Worm (Caenorhabditis elegans) whole organism, L1 larva: ENCODE measurements around the gene mog-4.

Source experiments
- C04F5.9 ChIP-seq: sonication (generic microtip); optimal IDR thresholded peaks from 2 replicates; lab custom pipeline; 2016; ENCODE audit warnings: missing genetic modification characterization, missing compliant biosample characterization
- C16A3.4 ChIP-seq: fragments of 150-350 bp; optimal IDR thresholded peaks from 2 replicates; lab custom pipeline; 2014; ENCODE audit warnings: missing biosample characterization, missing genetic modification characterization
- C34B4.2 ChIP-seq: sonication (generic microtip); optimal IDR thresholded peaks from 2 replicates; lab custom pipeline; 2017; ENCODE audit warnings: mild to moderate bottlenecking, missing genetic modification characterization, missing compliant biosample characterization
- aha-1 ChIP-seq: fragments of 150-350 bp; optimal IDR thresholded peaks from 2 replicates; lab custom pipeline; 2014; ENCODE audit warnings: missing biosample characterization, missing genetic modification characterization
- alr-1 ChIP-seq: fragments of 200-800 bp; sonication (Bioruptor generic); optimal IDR thresholded peaks from 2 replicates; lab custom pipeline; 2018; ENCODE audit warnings: borderline replicate concordance, mild to moderate bottlenecking, missing genetic modification characterization, missing compliant biosample characterization
- aly-2 ChIP-seq: fragments of 150-350 bp; optimal IDR thresholded peaks from 2 replicates; lab custom pipeline; 2014; ENCODE audit warnings: missing biosample characterization, missing genetic modification characterization
- ama-1 ChIP-seq: fragments of 150-350 bp; optimal IDR thresholded peaks from 2 replicates; lab custom pipeline; 2014
- blmp-1 ChIP-seq: fragments of 150-350 bp; optimal IDR thresholded peaks from 2 replicates; lab custom pipeline; 2014; ENCODE audit warnings: missing biosample characterization, missing genetic modification characterization
- ceh-88 ChIP-seq: fragments of 200-800 bp; sonication (Bioruptor generic); IDR thresholded peaks from 2 replicates; pipeline ENCODE4 v1.3.6; 2022; ENCODE audit warnings: missing genetic modification characterization, missing compliant biosample characterization
- ces-1 ChIP-seq: fragments of 150-350 bp; optimal IDR thresholded peaks from 2 replicates; lab custom pipeline; 2014; ENCODE audit warnings: missing biosample characterization, missing genetic modification reagents, missing genetic modification characterization
- dsc-1 ChIP-seq: sonication (generic microtip); optimal IDR thresholded peaks from 2 replicates; lab custom pipeline; 2016; ENCODE audit warnings: mild to moderate bottlenecking, missing genetic modification characterization, missing compliant biosample characterization
- efl-1 ChIP-seq, 4 experiments: fragments of 150-350 bp; optimal IDR thresholded peaks in 3 of 4; peaks in 1 of 4; 1 replicate in 1 of 4; 2 replicates in 3 of 4; lab custom pipeline; 2014; ENCODE audit warnings: missing biosample characterization in 2 of 4, missing genetic modification characterization in 2 of 4, missing genetic modification reagents in 2 of 4
- efl-3 ChIP-seq: fragments of 200-800 bp; sonication (Bioruptor generic); optimal IDR thresholded peaks from 2 replicates; lab custom pipeline; 2018; ENCODE audit warnings: mild to moderate bottlenecking, missing genetic modification characterization, missing compliant biosample characterization
- egl-13 ChIP-seq: sonication (generic microtip); optimal IDR thresholded peaks from 2 replicates; lab custom pipeline; 2016; ENCODE audit warnings: missing genotype, missing genetic modification reagents, missing genetic modification characterization, missing compliant biosample characterization
- elt-2 ChIP-seq: sonication (generic microtip); optimal IDR thresholded peaks from 2 replicates; lab custom pipeline; 2016; ENCODE audit warnings: missing genetic modification characterization, mild to moderate bottlenecking, inconsistent platforms, missing compliant biosample characterization, missing genetic modification reagents
- elt-3 ChIP-seq, 6 experiments: fragments of 150-350 bp in 1 of 6; sonication (generic microtip); optimal IDR thresholded peaks; 2 replicates each; lab custom pipeline; 2017 to 2018; ENCODE audit warnings: missing biosample characterization in 6 of 6, missing genetic modification characterization in 6 of 6, inconsistent platforms in 1 of 6
- ets-5 ChIP-seq: fragments of 200-800 bp; sonication (Bioruptor generic); IDR thresholded peaks from 2 replicates; pipeline ENCODE4 v1.3.6; 2022; ENCODE audit warnings: missing genetic modification characterization, missing compliant biosample characterization
- fkh-10 ChIP-seq: sonication (generic microtip); optimal IDR thresholded peaks from 2 replicates; lab custom pipeline; 2017; ENCODE audit warnings: missing biosample characterization, missing genetic modification reagents, missing genetic modification characterization
- fkh-8 ChIP-seq: sonication (generic microtip); optimal IDR thresholded peaks from 2 replicates; lab custom pipeline; 2016; ENCODE audit warnings: mild to moderate bottlenecking, missing genetic modification characterization, missing compliant biosample characterization
- fos-1 ChIP-seq: fragments of 150-350 bp; optimal IDR thresholded peaks from 2 replicates; lab custom pipeline; 2014; ENCODE audit warnings: missing biosample characterization, missing genetic modification characterization
- grh-1 ChIP-seq: fragments of 200-800 bp; sonication (Bioruptor generic); IDR thresholded peaks from 2 replicates; pipeline ENCODE4 v1.3.6; 2022; ENCODE audit warnings: missing genetic modification reagents, missing genetic modification characterization, missing compliant biosample characterization
- hlh-17 ChIP-seq: fragments of 200-800 bp; sonication (Bioruptor generic); optimal IDR thresholded peaks from 2 replicates; lab custom pipeline; 2018; ENCODE audit warnings: missing genetic modification characterization, mild to moderate bottlenecking, missing compliant biosample characterization, moderate library complexity, borderline replicate concordance
- irx-1 ChIP-seq: sonication (generic microtip); optimal IDR thresholded peaks from 2 replicates; lab custom pipeline; 2016; ENCODE audit warnings: missing genetic modification characterization, missing compliant biosample characterization
- lin-13 ChIP-seq: fragments of 150-350 bp; optimal IDR thresholded peaks from 2 replicates; lab custom pipeline; 2014; ENCODE audit warnings: missing biosample characterization, missing genetic modification reagents, missing genetic modification characterization
- lin-14 ChIP-seq: fragments of 200-800 bp; sonication (Bioruptor generic); optimal IDR thresholded peaks from 2 replicates; lab custom pipeline; 2018; ENCODE audit warnings: mild to moderate bottlenecking, missing genetic modification characterization, moderate library complexity, missing compliant biosample characterization
- lin-35 ChIP-seq, 2 experiments: fragments of 150-350 bp; optimal IDR thresholded peaks; 2 replicates each; lab custom pipeline; 2014; ENCODE audit warnings: missing biosample characterization in 2 of 2, missing genetic modification characterization in 2 of 2, missing genetic modification reagents in 2 of 2
- mdl-1 ChIP-seq, 2 experiments: fragments of 150-350 bp; optimal IDR thresholded peaks; 2 replicates each; lab custom pipeline; 2014 to 2017; ENCODE audit warnings: missing biosample characterization in 2 of 2, missing genetic modification characterization in 2 of 2, inconsistent platforms in 1 of 2
- mef-2 ChIP-seq: fragments of 150-350 bp; optimal IDR thresholded peaks from 2 replicates; lab custom pipeline; 2014; ENCODE audit warnings: missing biosample characterization, missing genetic modification characterization
- nhr-20 ChIP-seq: sonication (generic microtip); optimal IDR thresholded peaks from 2 replicates; lab custom pipeline; 2016; ENCODE audit warnings: mild to moderate bottlenecking, missing genetic modification characterization, missing compliant biosample characterization
- nhr-47 ChIP-seq: sonication (generic microtip); optimal IDR thresholded peaks from 2 replicates; lab custom pipeline; 2016; ENCODE audit warnings: mild to moderate bottlenecking, missing genetic modification characterization, moderate library complexity, missing compliant biosample characterization
- nhr-71 ChIP-seq: sonication (generic microtip); optimal IDR thresholded peaks from 2 replicates; lab custom pipeline; 2016; ENCODE audit warnings: mild to moderate bottlenecking, missing genetic modification characterization, moderate library complexity, missing compliant biosample characterization
- nhr-76 ChIP-seq: sonication (generic microtip); optimal IDR thresholded peaks from 2 replicates; lab custom pipeline; 2017; ENCODE audit warnings: missing biosample characterization, missing genetic modification characterization
- nhr-77 ChIP-seq: fragments of 150-350 bp; optimal IDR thresholded peaks from 2 replicates; lab custom pipeline; 2014; ENCODE audit warnings: missing biosample characterization, missing genetic modification characterization
- nhr-90 ChIP-seq: sonication (generic microtip); optimal IDR thresholded peaks from 2 replicates; lab custom pipeline; 2016; ENCODE audit warnings: mild to moderate bottlenecking, missing genetic modification characterization, missing compliant biosample characterization; ENCODE audit not compliant: poor library complexity
- rnt-1 ChIP-seq: sonication (generic microtip); optimal IDR thresholded peaks from 2 replicates; lab custom pipeline; 2016; ENCODE audit warnings: mild to moderate bottlenecking, missing genetic modification characterization, moderate library complexity, missing compliant biosample characterization
- snpc-4 ChIP-seq: fragments of 150-350 bp; optimal IDR thresholded peaks from 2 replicates; lab custom pipeline; 2014; ENCODE audit warnings: missing biosample characterization, missing genetic modification characterization
- sox-4 ChIP-seq: sonication (generic microtip); optimal IDR thresholded peaks from 2 replicates; lab custom pipeline; 2016; ENCODE audit warnings: missing genetic modification characterization, missing compliant biosample characterization
- swsn-7 ChIP-seq: sonication (generic microtip); optimal IDR thresholded peaks from 2 replicates; lab custom pipeline; 2016; ENCODE audit warnings: missing genetic modification characterization, missing compliant biosample characterization
- tbx-2 ChIP-seq: sonication (generic microtip); optimal IDR thresholded peaks from 2 replicates; lab custom pipeline; 2016; ENCODE audit warnings: missing genetic modification characterization, missing compliant biosample characterization
- tlp-1 ChIP-seq: fragments of 150-350 bp; optimal IDR thresholded peaks from 2 replicates; lab custom pipeline; 2014; ENCODE audit warnings: missing biosample characterization, missing genetic modification characterization
- xbp-1 ChIP-seq: sonication (generic microtip); optimal IDR thresholded peaks from 2 replicates; lab custom pipeline; 2016; ENCODE audit warnings: missing genetic modification characterization, missing compliant biosample characterization
- ztf-4 ChIP-seq: fragments of 150-350 bp; optimal IDR thresholded peaks from 2 replicates; lab custom pipeline; 2014; ENCODE audit warnings: missing biosample characterization, missing genetic modification characterization

The mog-4 gene

ce11 chrII:14605026-14605425 lies 43.6 kb upstream of the mog-4 start:
- no peak for TF ChIP-seq lin-14 (GFP tag; lab: Kevin White, UChicago)
- TF ChIP-seq fkh-10 (GFP tag; lab: Kevin White, UChicago) = no peak
- no peak for TF ChIP-seq nhr-20 (tag; lab: Kevin White, UChicago)
- TF ChIP-seq mdl-1 (tag; optimal IDR thresholded peaks at IDR 0.05; lab: Kevin White, UChicago) = no peak

DNA sequence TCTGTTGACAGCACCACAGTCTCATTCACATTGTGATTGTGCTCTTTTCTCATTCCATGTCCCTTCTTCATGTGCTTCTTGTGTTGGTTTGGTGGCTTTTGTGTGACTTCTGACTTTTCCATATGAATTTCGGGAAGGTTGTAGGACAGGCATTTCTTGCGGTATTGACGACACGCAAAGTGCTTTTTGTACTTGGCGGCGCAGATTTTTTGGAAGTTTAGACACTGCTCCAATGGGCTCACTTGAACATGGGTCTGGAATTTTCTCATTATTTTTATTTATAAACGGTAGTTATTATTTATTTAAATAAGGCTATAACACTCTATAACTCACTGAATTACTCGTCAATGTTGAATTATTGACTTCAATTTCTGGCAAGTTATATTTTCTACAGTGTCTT lies 42.9 kb upstream of the mog-4 start:
- TF ChIP-seq alr-1 (no peak), elt-2 (peak; percentile 15), xbp-1 (tag; lab: Kevin White, UChicago) (no peak), nhr-20 (tag; lab: Kevin White, UChicago) (no peak), C04F5.9 (tag; lab: Kevin White, UChicago) (no peak), nhr-76 (tag; lab: Kevin White, UChicago) (no peak), blmp-1 (tag; lab: Kevin White, UChicago) (no peak), ztf-4 (tag; lab: Kevin White, UChicago) (peak; percentile 49), C34B4.2 (tag; lab: Kevin White, UChicago) (no peak)
- TF ChIP-seq, all 84 proteins: peak for 2

- TF ChIP-seq efl-1 (optimal IDR thresholded peaks at IDR 0.05; lab: Kevin White, UChicago) (no peak), efl-1 (GFP tag; optimal IDR thresholded peaks at IDR 0.05 in 1 of 2; lab: Kevin White, UChicago) (peak in 1 of 2 experiments; percentile 51), nhr-90 (tag; lab: Kevin White, UChicago) (no peak), tlp-1 (tag; lab: Kevin White, UChicago) (no peak), elt-2 (no peak), aly-2 (tag; lab: Kevin White, UChicago) (no peak)
These were observed 41.3 kb upstream of the mog-4 start for ce11 chrII:14602735-14603134.

DNA sequence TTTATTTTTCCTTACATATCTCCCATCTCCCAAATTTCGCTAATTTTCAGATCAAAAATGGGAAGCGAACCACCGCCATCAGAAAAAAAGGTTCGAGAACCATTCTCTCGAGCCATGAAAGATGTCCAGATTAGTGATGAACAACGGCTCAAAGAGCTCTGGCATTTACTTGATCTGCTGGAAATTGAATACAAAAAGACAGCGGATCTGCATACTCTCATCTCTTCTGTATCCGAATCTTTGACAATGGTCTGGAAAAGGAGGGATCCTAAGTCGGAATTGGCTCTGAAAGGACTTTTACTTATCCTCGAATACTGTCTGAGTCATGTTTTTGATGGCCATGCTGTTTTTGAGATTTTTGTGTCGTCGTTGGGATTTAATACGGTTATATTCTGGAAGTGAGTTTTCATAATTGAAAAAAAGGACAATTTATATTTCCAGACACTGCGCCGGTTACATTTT lies 39.5 kb upstream of the mog-4 start, which contains the start of gene tps-2:
Gene tps-2, plus strand, starts transcription at position 51 of the 462 bp plus-strand sequence.
- TF ChIP-seq ets-5 (GFP tag; lab: Robert Waterston, UW) = no peak
- TF ChIP-seq ama-1 = peak; percentile 63
- TF ChIP-seq, all 84 proteins: peak for 1

DNA sequence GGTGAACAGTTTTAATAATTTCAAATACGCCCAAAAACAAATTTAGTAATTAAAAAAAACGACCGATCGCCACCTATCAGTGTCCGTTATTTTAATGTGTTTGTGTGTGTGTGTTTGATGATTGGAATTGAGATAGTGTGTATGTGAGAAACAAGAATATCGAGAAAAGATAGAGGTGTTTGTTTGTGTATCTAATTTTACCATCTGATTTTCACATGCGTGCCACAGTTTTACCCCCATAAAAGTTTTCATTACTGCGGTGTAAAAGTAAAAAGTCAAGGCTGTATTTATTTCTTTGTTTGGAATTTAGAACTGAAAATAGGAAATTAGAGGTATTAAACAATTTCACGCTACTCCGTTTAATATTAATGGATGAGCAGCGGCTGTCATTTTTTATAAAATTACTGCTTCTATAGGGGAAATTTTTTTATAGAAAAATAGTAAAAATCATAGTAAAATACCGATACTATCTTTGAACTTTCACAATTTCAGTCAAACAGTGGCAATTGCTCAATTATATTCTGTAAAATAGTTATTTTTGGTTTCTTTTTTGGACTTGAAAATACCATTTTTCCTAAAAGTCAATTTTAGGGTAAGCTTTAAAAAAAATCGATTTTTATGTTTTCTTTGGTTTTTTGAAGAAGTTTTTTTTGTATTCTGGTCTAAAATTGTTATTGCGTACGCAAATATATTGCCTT lies 38.7 kb upstream of the mog-4 start:
- no peak for TF ChIP-seq nhr-47 (tag; lab: Kevin White, UChicago)
- TF ChIP-seq tbx-2 (tag; lab: Kevin White, UChicago) = no peak
- TF ChIP-seq egl-13 (tag; lab: Kevin White, UChicago) = no peak
- peak; percentile 22 for TF ChIP-seq ama-1
- no peak for TF ChIP-seq rnt-1
- TF ChIP-seq elt-3 (tag; optimal IDR thresholded peaks at IDR 0.05; lab: Kevin White, UChicago) = peak in 4 of 6 experiments; percentile 33 to 54 (median 39)
- no peak for TF ChIP-seq tlp-1 (tag; lab: Kevin White, UChicago)
- no peak for TF ChIP-seq fos-1 (tag; lab: Kevin White, UChicago)
- no peak for TF ChIP-seq efl-3 (GFP tag; lab: Kevin White, UChicago)
- TF ChIP-seq fkh-10 (GFP tag; lab: Kevin White, UChicago) = no peak
- peak; percentile 18 for TF ChIP-seq C16A3.4 (tag; lab: Kevin White, UChicago)
- TF ChIP-seq lin-13 (GFP tag; lab: Kevin White, UChicago) = no peak
- TF ChIP-seq hlh-17 = no peak
- no peak for TF ChIP-seq efl-1 (optimal IDR thresholded peaks at IDR 0.05; lab: Kevin White, UChicago)
- no peak for TF ChIP-seq efl-1 (GFP tag; optimal IDR thresholded peaks at IDR 0.05 in 1 of 2; lab: Kevin White, UChicago)
- no peak for TF ChIP-seq swsn-7
- no peak for TF ChIP-seq snpc-4 (tag; lab: Kevin White, UChicago)
- TF ChIP-seq nhr-71 = peak; percentile 41
- TF ChIP-seq dsc-1 (tag; lab: Kevin White, UChicago) = no peak
- no peak for TF ChIP-seq mef-2 (tag; lab: Kevin White, UChicago)
- TF ChIP-seq ces-1 (GFP tag; lab: Kevin White, UChicago) = no peak
- peak; percentile 7 for TF ChIP-seq elt-2
- no peak; the same call in 1 of the 2 replicates for TF ChIP-seq ceh-88 (GFP tag; lab: Robert Waterston, UW)
- peak in 1 of 2 experiments; percentile 45 for TF ChIP-seq lin-35 (GFP tag; optimal IDR thresholded peaks at IDR 0.05; lab: Kevin White, UChicago)
- no peak for TF ChIP-seq nhr-77 (tag; lab: Kevin White, UChicago)
- no peak for TF ChIP-seq irx-1 (tag; lab: Kevin White, UChicago)
- no peak for TF ChIP-seq grh-1
- no peak for TF ChIP-seq fkh-8 (tag; lab: Kevin White, UChicago)
- TF ChIP-seq nhr-76 (tag; lab: Kevin White, UChicago) = no peak
- no peak for TF ChIP-seq aha-1 (tag; lab: Kevin White, UChicago)
- TF ChIP-seq sox-4 (tag; lab: Kevin White, UChicago) = no peak
